Worm (Caenorhabditis elegans) whole organism, young adult: ENCODE data around the gene ugt-23.

Source experiments
- B0336.3 ChIP-seq: fragments of 200-800 bp; sonication (Bioruptor generic); IDR thresholded peaks from 2 replicates; pipeline ENCODE4 v1.3.6; 2022; ENCODE audit warnings: missing genetic modification characterization, missing compliant biosample characterization
- attf-5 ChIP-seq: fragments of 200-800 bp; sonication (Bioruptor generic); optimal IDR thresholded peaks from 2 replicates; lab custom pipeline; 2018; ENCODE audit warnings: mild to moderate bottlenecking, missing genetic modification characterization, missing compliant biosample characterization
- egrh-3 ChIP-seq: fragments of 200-800 bp; sonication (Bioruptor generic); IDR thresholded peaks from 2 replicates; pipeline ENCODE4 v1.3.6; 2022; ENCODE audit warnings: missing genetic modification reagents, missing genetic modification characterization, missing compliant biosample characterization
- lin-54 ChIP-seq: fragments of 200-800 bp; sonication (Bioruptor generic); optimal IDR thresholded peaks from 2 replicates; lab custom pipeline; 2018; ENCODE audit warnings: mild to moderate bottlenecking, missing genetic modification characterization, missing compliant biosample characterization
- lsy-27 ChIP-seq: sonication (generic microtip); optimal IDR thresholded peaks from 2 replicates; lab custom pipeline; 2017; ENCODE audit warnings: missing genetic modification characterization, mild to moderate bottlenecking, missing compliant biosample characterization, antibody characterized with exemption, missing genotype, borderline replicate concordance; ENCODE audit not compliant: insufficient read depth
- snpc-1.3 ChIP-seq: sonication (generic microtip); optimal IDR thresholded peaks from 2 replicates; lab custom pipeline; 2017; ENCODE audit warnings: missing genetic modification characterization, mild to moderate bottlenecking, missing compliant biosample characterization, antibody characterized with exemption, moderate library complexity, missing genotype, missing genetic modification reagents; ENCODE audit not compliant: insufficient read depth
- somi-1 ChIP-seq: fragments of 200-800 bp; sonication (Bioruptor generic); optimal IDR thresholded peaks from 2 replicates; lab custom pipeline; 2018; ENCODE audit warnings: mild to moderate bottlenecking, missing genetic modification characterization, missing compliant biosample characterization

ce11 chrX:9921257-9921656 lies 3.7 kb downstream of the ugt-23 start, which contains the start of gene C17G1.2:
- TF ChIP-seq somi-1 (GFP tag; lab: Kevin White, UChicago) (no peak), lsy-27 (no peak), attf-5 (GFP tag; lab: Kevin White, UChicago) (no peak), snpc-1.3 (tag; lab: Kevin White, UChicago) (no peak), B0336.3 (no peak), lin-54 (GFP tag; lab: Kevin White, UChicago) (no peak), egrh-3 (no peak)
